Worm (Caenorhabditis elegans) whole organism, early embryonic: ENCODE data around the gene H03E18.2.

Experiments
- B0310.2 ChIP-seq: sonication (generic microtip); optimal IDR thresholded peaks from 2 replicates; lab custom pipeline; 2016; ENCODE audit warnings: mild to moderate bottlenecking, missing genetic modification characterization, missing compliant biosample characterization
- F13C5.2 ChIP-seq: sonication (generic microtip); optimal IDR thresholded peaks from 2 replicates; lab custom pipeline; 2017; ENCODE audit warnings: mild to moderate bottlenecking, missing genetic modification characterization, inconsistent platforms, missing compliant biosample characterization
- aly-1 ChIP-seq: sonication (generic microtip); optimal IDR thresholded peaks from 2 replicates; lab custom pipeline; 2016; ENCODE audit warnings: missing genetic modification characterization, missing compliant biosample characterization
- ama-1 ChIP-seq: fragments of 150-350 bp; optimal IDR thresholded peaks from 2 replicates; lab custom pipeline; 2014
- ceh-13 ChIP-seq: fragments of 200-800 bp; sonication (Bioruptor generic); optimal IDR thresholded peaks from 2 replicates; lab custom pipeline; 2018; ENCODE audit warnings: mild to moderate bottlenecking, missing genetic modification characterization, missing compliant biosample characterization
- ceh-36 ChIP-seq: sonication (generic microtip); optimal IDR thresholded peaks from 2 replicates; lab custom pipeline; 2016; ENCODE audit warnings: missing genetic modification characterization, inconsistent platforms, missing compliant biosample characterization
- ets-7 ChIP-seq: sonication (generic microtip); optimal IDR thresholded peaks from 2 replicates; lab custom pipeline; 2016; ENCODE audit warnings: missing genotype, missing genetic modification characterization, missing compliant biosample characterization
- flt-1 ChIP-seq: fragments of 200-800 bp; sonication (Bioruptor generic); IDR thresholded peaks from 2 replicates; pipeline ENCODE4 v1.3.6; 2022; ENCODE audit warnings: missing genetic modification characterization, missing compliant biosample characterization
- hmbx-1 ChIP-seq: sonication (generic microtip); optimal IDR thresholded peaks from 2 replicates; lab custom pipeline; 2016; ENCODE audit warnings: mild to moderate bottlenecking, missing genetic modification characterization, missing compliant biosample characterization
- hmg-4 ChIP-seq: fragments of 200-800 bp; sonication (Bioruptor generic); optimal IDR thresholded peaks from 2 replicates; lab custom pipeline; 2018; ENCODE audit warnings: mild to moderate bottlenecking, missing genetic modification characterization, missing compliant biosample characterization
- hnd-1 ChIP-seq: sonication (generic microtip); optimal IDR thresholded peaks from 2 replicates; lab custom pipeline; 2016; ENCODE audit warnings: missing genetic modification characterization, missing compliant biosample characterization
- pes-1 ChIP-seq: fragments of 200-800 bp; sonication (Bioruptor generic); IDR thresholded peaks from 2 replicates; pipeline ENCODE4 v1.3.6; 2022; ENCODE audit warnings: missing genetic modification reagents, missing genetic modification characterization, missing compliant biosample characterization
- scrt-1 ChIP-seq: fragments of 200-800 bp; sonication (Bioruptor generic); IDR thresholded peaks from 2 replicates; pipeline ENCODE4 v1.3.6; 2022; ENCODE audit warnings: missing genetic modification characterization, missing compliant biosample characterization
- sea-1 ChIP-seq: fragments of 200-800 bp; sonication (Bioruptor generic); conservative IDR thresholded peaks from 2 replicates; pipeline ENCODE4 v1.3.6; 2022; ENCODE audit warnings: missing genetic modification characterization, missing compliant biosample characterization
- tbx-11 ChIP-seq: fragments of 200-800 bp; sonication (Bioruptor generic); IDR thresholded peaks from 2 replicates; pipeline ENCODE4 v1.3.6; 2022; ENCODE audit warnings: missing genetic modification characterization, missing compliant biosample characterization
- tbx-37 ChIP-seq: fragments of 200-800 bp; sonication (Bioruptor generic); conservative IDR thresholded peaks from 2 replicates; pipeline ENCODE4 v1.3.6; 2022; ENCODE audit warnings: missing genetic modification reagents, missing genetic modification characterization, missing compliant biosample characterization
- tra-4 ChIP-seq: sonication (generic microtip); optimal IDR thresholded peaks from 2 replicates; lab custom pipeline; 2017; ENCODE audit warnings: missing genetic modification characterization, missing compliant biosample characterization

Gene H03E18.2

ce11 chrX:8489886-8490285 is 30.4 kb downstream of the H03E18.2 start:
- no peak for TF ChIP-seq hnd-1 (tag; lab: Kevin White, UChicago)
- no peak for TF ChIP-seq pes-1
- no peak for TF ChIP-seq B0310.2 (tag; lab: Kevin White, UChicago)

- no peak for TF ChIP-seq sea-1
- no peak for TF ChIP-seq tbx-11 (GFP tag; lab: Robert Waterston, UW)
- TF ChIP-seq pes-1: no peak
- TF ChIP-seq ets-7: no peak
- TF ChIP-seq ceh-13 (GFP tag; lab: Kevin White, UChicago): no peak
- TF ChIP-seq ama-1 (lab: Kevin White, UChicago): no peak
- TF ChIP-seq hmg-4 (GFP tag; lab: Kevin White, UChicago): no peak
Observed at ce11 chrX:8489415-8489814, 30.9 kb downstream of the H03E18.2 start.

ce11 chrX:8485392-8485791 is 34.9 kb downstream of the H03E18.2 start:
- TF ChIP-seq tbx-11 (GFP tag; lab: Robert Waterston, UW) (no peak), hmg-4 (GFP tag; lab: Kevin White, UChicago) (no peak), hmbx-1 (tag; lab: Kevin White, UChicago) (no peak), flt-1 (no peak), ama-1 (lab: Kevin White, UChicago) (no peak), sea-1 (no peak), pes-1 (no peak), tra-4 (tag; lab: Kevin White, UChicago) (no peak), ets-7 (no peak), F13C5.2 (tag; lab: Kevin White, UChicago) (no peak), B0310.2 (tag; lab: Kevin White, UChicago) (no peak), scrt-1 (GFP tag; lab: Robert Waterston, UW) (no peak), tbx-37 (GFP tag; lab: Robert Waterston, UW) (no peak), ceh-13 (GFP tag; lab: Kevin White, UChicago) (no peak), aly-1 (no peak)

- TF ChIP-seq ama-1 (lab: Kevin White, UChicago): no peak
- no peak for TF ChIP-seq hnd-1 (tag; lab: Kevin White, UChicago)
- TF ChIP-seq sea-1: no peak
- TF ChIP-seq F13C5.2 (tag; lab: Kevin White, UChicago): no peak
- no peak for TF ChIP-seq flt-1
- no peak for TF ChIP-seq ceh-36 (tag; lab: Kevin White, UChicago)
- no peak for TF ChIP-seq aly-1
- TF ChIP-seq hmbx-1 (tag; lab: Kevin White, UChicago): no peak
- TF ChIP-seq B0310.2 (tag; lab: Kevin White, UChicago): no peak
- no peak for TF ChIP-seq scrt-1 (GFP tag; lab: Robert Waterston, UW)
- TF ChIP-seq tbx-11 (GFP tag; lab: Robert Waterston, UW): no peak
- TF ChIP-seq tra-4 (tag; lab: Kevin White, UChicago): no peak
- TF ChIP-seq pes-1: no peak
- TF ChIP-seq hmg-4 (GFP tag; lab: Kevin White, UChicago): no peak
- TF ChIP-seq ets-7: no peak
- no peak for TF ChIP-seq tbx-37 (GFP tag; lab: Robert Waterston, UW)
Observed at ce11 chrX:8483951-8484350, 36.4 kb downstream of the H03E18.2 start.

- TF ChIP-seq F13C5.2 (tag; lab: Kevin White, UChicago) (no peak), B0310.2 (tag; lab: Kevin White, UChicago) (no peak), ets-7 (no peak), tra-4 (tag; lab: Kevin White, UChicago) (no peak), ceh-36 (tag; lab: Kevin White, UChicago) (no peak), tbx-11 (GFP tag; lab: Robert Waterston, UW) (no peak), pes-1 (no peak), ceh-13 (GFP tag; lab: Kevin White, UChicago) (no peak), aly-1 (no peak), ama-1 (lab: Kevin White, UChicago) (no peak), flt-1 (no peak), hmbx-1 (tag; lab: Kevin White, UChicago) (no peak)
Observed at ce11 chrX:8481716-8482115, 38.6 kb downstream of the H03E18.2 start.

- no peak for TF ChIP-seq B0310.2 (tag; lab: Kevin White, UChicago)
- TF ChIP-seq flt-1: no peak
- TF ChIP-seq tbx-11 (GFP tag; lab: Robert Waterston, UW): no peak
- TF ChIP-seq tbx-37 (GFP tag; lab: Robert Waterston, UW): no peak
- no peak for TF ChIP-seq pes-1
- TF ChIP-seq ceh-36 (tag; lab: Kevin White, UChicago): no peak
- TF ChIP-seq ceh-13 (GFP tag; lab: Kevin White, UChicago): no peak
- TF ChIP-seq hnd-1 (tag; lab: Kevin White, UChicago): no peak
- no peak for TF ChIP-seq sea-1
Observed at ce11 chrX:8479050-8479449, 41.3 kb downstream of the H03E18.2 start.

- TF ChIP-seq tbx-11 (GFP tag; lab: Robert Waterston, UW) (no peak), hmg-4 (GFP tag; lab: Kevin White, UChicago) (no peak), tbx-37 (GFP tag; lab: Robert Waterston, UW) (no peak), scrt-1 (GFP tag; lab: Robert Waterston, UW) (no peak), B0310.2 (tag; lab: Kevin White, UChicago) (no peak), tra-4 (tag; lab: Kevin White, UChicago) (no peak), hnd-1 (tag; lab: Kevin White, UChicago) (no peak), flt-1 (no peak), ceh-13 (GFP tag; lab: Kevin White, UChicago) (no peak), ceh-36 (tag; lab: Kevin White, UChicago) (no peak), ets-7 (no peak), pes-1 (no peak), ama-1 (lab: Kevin White, UChicago) (no peak), F13C5.2 (tag; lab: Kevin White, UChicago) (no peak), hmbx-1 (tag; lab: Kevin White, UChicago) (no peak), sea-1 (no peak), aly-1 (no peak)
Observed at ce11 chrX:8477048-8477806, 43.1 kb downstream of the H03E18.2 start.
